Worm (Caenorhabditis elegans) whole organism, young adult: ENCODE measurements around the gene R12B2.6.
A peak's percentile ranks its signal among the peaks of the same experiment; 100 is the strongest.

Experiments
- B0336.3 ChIP-seq: fragments of 200-800 bp; sonication (Bioruptor generic); IDR thresholded peaks from 2 replicates; pipeline ENCODE4 v1.3.6; 2022; ENCODE audit warnings: missing genetic modification characterization, missing compliant biosample characterization
- F10E7.11 ChIP-seq: sonication (generic microtip); optimal IDR thresholded peaks from 2 replicates; lab custom pipeline; 2017; ENCODE audit warnings: mild to moderate bottlenecking, missing genetic modification characterization, moderate library complexity, missing compliant biosample characterization
- F37B4.10 ChIP-seq: fragments of 200-800 bp; sonication (Bioruptor generic); IDR thresholded peaks from 2 replicates; pipeline ENCODE4 v1.3.6; 2022; ENCODE audit warnings: missing genetic modification characterization, missing compliant biosample characterization
- F49E8.2 ChIP-seq: sonication (generic microtip); optimal IDR thresholded peaks from 3 replicates; lab custom pipeline; 2017; ENCODE audit warnings: missing genetic modification characterization, mild to moderate bottlenecking, missing compliant biosample characterization, antibody characterized with exemption, moderate library complexity; ENCODE audit not compliant: insufficient read depth
- F52B5.7 ChIP-seq: sonication (generic microtip); optimal IDR thresholded peaks from 2 replicates; lab custom pipeline; 2016; ENCODE audit warnings: mild to moderate bottlenecking, missing genetic modification characterization, missing compliant biosample characterization
- F57A8.1 ChIP-seq: fragments of 200-800 bp; sonication (Bioruptor generic); optimal IDR thresholded peaks from 2 replicates; lab custom pipeline; 2018; ENCODE audit warnings: mild to moderate bottlenecking, missing genetic modification characterization, moderate library complexity, missing compliant biosample characterization
- K11D2.4 ChIP-seq: fragments of 200-800 bp; sonication (Bioruptor generic); IDR thresholded peaks from 2 replicates; pipeline ENCODE4 v1.3.6; 2022; ENCODE audit warnings: missing genetic modification reagents, missing genetic modification characterization, missing compliant biosample characterization
- K12H6.12 ChIP-seq: fragments of 200-800 bp; sonication (Bioruptor generic); optimal IDR thresholded peaks from 2 replicates; lab custom pipeline; 2018; ENCODE audit warnings: mild to moderate bottlenecking, missing genetic modification characterization, missing compliant biosample characterization
- T07F8.4 ChIP-seq: sonication (generic microtip); optimal IDR thresholded peaks from 2 replicates; lab custom pipeline; 2016; ENCODE audit warnings: mild to moderate bottlenecking, missing genetic modification characterization, moderate library complexity, missing compliant biosample characterization
- T26A5.8 ChIP-seq: sonication (generic microtip); optimal IDR thresholded peaks from 2 replicates; lab custom pipeline; 2016; ENCODE audit warnings: missing genetic modification characterization, missing compliant biosample characterization
- Y56A3A.18 ChIP-seq: fragments of 200-800 bp; sonication (Bioruptor generic); IDR thresholded peaks from 2 replicates; pipeline ENCODE4 v1.3.6; 2022; ENCODE audit warnings: missing genetic modification reagents, missing genetic modification characterization, missing compliant biosample characterization
- aptf-3 ChIP-seq: fragments of 200-800 bp; sonication (Bioruptor generic); IDR thresholded peaks from 2 replicates; pipeline ENCODE4 v1.3.6; 2022; ENCODE audit warnings: missing genetic modification characterization, missing compliant biosample characterization
- athp-1 ChIP-seq: sonication (generic microtip); optimal IDR thresholded peaks from 2 replicates; lab custom pipeline; 2017; ENCODE audit warnings: mild to moderate bottlenecking, missing genetic modification characterization, missing compliant biosample characterization
- attf-3 ChIP-seq: fragments of 200-800 bp; sonication (Bioruptor generic); conservative IDR thresholded peaks from 2 replicates; pipeline ENCODE4 v1.3.6; 2022; ENCODE audit warnings: missing genetic modification reagents, missing genetic modification characterization, missing compliant biosample characterization
- attf-5 ChIP-seq: fragments of 200-800 bp; sonication (Bioruptor generic); optimal IDR thresholded peaks from 2 replicates; lab custom pipeline; 2018; ENCODE audit warnings: mild to moderate bottlenecking, missing genetic modification characterization, missing compliant biosample characterization
- attf-6 ChIP-seq: fragments of 200-800 bp; sonication (Bioruptor generic); IDR thresholded peaks from 2 replicates; pipeline ENCODE4 v1.3.6; 2022; ENCODE audit warnings: missing genetic modification reagents, missing genetic modification characterization, missing compliant biosample characterization
- cebp-1 ChIP-seq, 2 experiments: fragments of 200-800 bp in 1 of 2; sonication (Bioruptor generic) in 1 of 2; sonication (generic microtip) in 1 of 2; IDR thresholded peaks in 1 of 2; optimal IDR thresholded peaks in 1 of 2; 2 replicates each; pipeline versions ENCODE4 v1.3.6 to Lab custom; 2017 to 2022; ENCODE audit warnings: missing compliant biosample characterization in 2 of 2, missing genetic modification characterization in 2 of 2, mild to moderate bottlenecking in 1 of 2, missing genetic modification reagents in 1 of 2, moderate library complexity in 1 of 2
- ceh-27 ChIP-seq: fragments of 200-800 bp; sonication (Bioruptor generic); optimal IDR thresholded peaks from 2 replicates; lab custom pipeline; 2018; ENCODE audit warnings: mild to moderate bottlenecking, missing genetic modification characterization, moderate library complexity, missing compliant biosample characterization
- die-1 ChIP-seq: sonication (generic microtip); optimal IDR thresholded peaks from 2 replicates; lab custom pipeline; 2016; ENCODE audit warnings: missing genotype, mild to moderate bottlenecking, missing genetic modification characterization, missing compliant biosample characterization
- dox-1 ChIP-seq: fragments of 200-800 bp; sonication (Bioruptor generic); IDR thresholded peaks from 2 replicates; pipeline ENCODE4 v1.3.6; 2022; ENCODE audit warnings: missing genetic modification reagents, missing genetic modification characterization, missing compliant biosample characterization
- efl-1 ChIP-seq: fragments of 150-350 bp; optimal IDR thresholded peaks from 2 replicates; lab custom pipeline; 2014; ENCODE audit warnings: missing biosample characterization, missing genetic modification reagents, missing genetic modification characterization
- egl-18 ChIP-seq: fragments of 200-800 bp; sonication (Bioruptor generic); IDR thresholded peaks from 2 replicates; pipeline ENCODE4 v1.3.6; 2022; ENCODE audit warnings: missing genetic modification reagents, missing genetic modification characterization, missing compliant biosample characterization
- ets-4 ChIP-seq: fragments of 200-800 bp; sonication (Bioruptor generic); optimal IDR thresholded peaks from 2 replicates; lab custom pipeline; 2018; ENCODE audit warnings: mild to moderate bottlenecking, missing genetic modification characterization, missing compliant biosample characterization
- fkh-3 ChIP-seq: sonication (generic microtip); optimal IDR thresholded peaks from 2 replicates; lab custom pipeline; 2016; ENCODE audit warnings: mild to moderate bottlenecking, missing genetic modification characterization, missing compliant biosample characterization
- hrde-1 ChIP-seq: sonication (generic microtip); optimal IDR thresholded peaks from 2 replicates; lab custom pipeline; 2016; ENCODE audit warnings: missing genetic modification characterization, mild to moderate bottlenecking, missing compliant biosample characterization, moderate library complexity, missing genotype, missing genetic modification reagents, borderline replicate concordance
- let-526 ChIP-seq: fragments of 200-800 bp; sonication (Bioruptor generic); IDR thresholded peaks from 2 replicates; pipeline ENCODE4 v1.3.6; 2022; ENCODE audit warnings: missing genetic modification reagents, missing genetic modification characterization, missing compliant biosample characterization
- lin-35 ChIP-seq, 3 experiments: fragments of 150-350 bp in 2 of 3; sonication (generic microtip) in 1 of 3; optimal IDR thresholded peaks; 2 replicates each; lab custom pipeline; 2014 to 2018; ENCODE audit warnings: missing biosample characterization in 3 of 3, missing genetic modification characterization in 3 of 3, missing genetic modification reagents in 3 of 3
- lin-40 ChIP-seq: sonication (generic microtip); optimal IDR thresholded peaks from 2 replicates; lab custom pipeline; 2016; ENCODE audit warnings: missing genetic modification characterization, mild to moderate bottlenecking, missing compliant biosample characterization, missing genotype, missing genetic modification reagents
- lin-54 ChIP-seq: fragments of 200-800 bp; sonication (Bioruptor generic); optimal IDR thresholded peaks from 2 replicates; lab custom pipeline; 2018; ENCODE audit warnings: mild to moderate bottlenecking, missing genetic modification characterization, missing compliant biosample characterization
- lir-1 ChIP-seq: fragments of 200-800 bp; sonication (Bioruptor generic); conservative IDR thresholded peaks from 2 replicates; pipeline ENCODE4 v1.3.6; 2022; ENCODE audit warnings: missing genetic modification reagents, missing genetic modification characterization, missing compliant biosample characterization
- lsl-1 ChIP-seq: fragments of 200-800 bp; sonication (Bioruptor generic); optimal IDR thresholded peaks from 2 replicates; lab custom pipeline; 2018; ENCODE audit warnings: mild to moderate bottlenecking, missing genetic modification characterization, moderate library complexity, missing compliant biosample characterization
- madf-8 ChIP-seq: fragments of 200-800 bp; sonication (Bioruptor generic); conservative IDR thresholded peaks from 2 replicates; pipeline ENCODE4 v1.3.6; 2022; ENCODE audit warnings: missing genetic modification reagents, missing genetic modification characterization, missing compliant biosample characterization
- nhr-90 ChIP-seq: sonication (generic microtip); optimal IDR thresholded peaks from 2 replicates; lab custom pipeline; 2016; ENCODE audit warnings: missing genotype, mild to moderate bottlenecking, missing genetic modification characterization, missing compliant biosample characterization
- rcor-1 ChIP-seq: fragments of 200-800 bp; sonication (Bioruptor generic); IDR thresholded peaks from 2 replicates; pipeline ENCODE4 v1.3.6; 2022; ENCODE audit warnings: missing genetic modification reagents, missing genetic modification characterization, missing compliant biosample characterization
- repo-1 ChIP-seq: sonication (generic microtip); optimal IDR thresholded peaks from 2 replicates; lab custom pipeline; 2017; ENCODE audit warnings: mild to moderate bottlenecking, missing genetic modification characterization, missing compliant biosample characterization
- sdz-38 ChIP-seq: sonication (generic microtip); optimal IDR thresholded peaks from 2 replicates; lab custom pipeline; 2016; ENCODE audit warnings: missing genotype, missing genetic modification characterization, missing compliant biosample characterization
- snpc-1.1 ChIP-seq: sonication (generic microtip); optimal IDR thresholded peaks from 2 replicates; lab custom pipeline; 2017; ENCODE audit warnings: missing genetic modification characterization, mild to moderate bottlenecking, missing compliant biosample characterization, antibody characterized with exemption, moderate library complexity, missing genotype, missing genetic modification reagents; ENCODE audit not compliant: insufficient read depth
- snpc-1.3 ChIP-seq: sonication (generic microtip); optimal IDR thresholded peaks from 2 replicates; lab custom pipeline; 2017; ENCODE audit warnings: missing genetic modification characterization, mild to moderate bottlenecking, missing compliant biosample characterization, antibody characterized with exemption, moderate library complexity, missing genotype, missing genetic modification reagents; ENCODE audit not compliant: insufficient read depth
- snpc-4 ChIP-seq, 5 experiments: fragments of 150-350 bp in 1 of 5; sonication (generic microtip) in 4 of 5; optimal IDR thresholded peaks; 2 replicates each; lab custom pipeline; 2014 to 2018; ENCODE audit warnings: missing genetic modification characterization in 5 of 5, missing biosample characterization in 3 of 5, antibody characterized with exemption in 2 of 5, mild to moderate bottlenecking in 2 of 5, missing compliant biosample characterization in 2 of 5, missing genotype in 2 of 5, moderate library complexity in 2 of 5, missing genetic modification reagents in 1 of 5
- somi-1 ChIP-seq: fragments of 200-800 bp; sonication (Bioruptor generic); optimal IDR thresholded peaks from 2 replicates; lab custom pipeline; 2018; ENCODE audit warnings: mild to moderate bottlenecking, missing genetic modification characterization, missing compliant biosample characterization
- tbx-9 ChIP-seq: sonication (generic microtip); optimal IDR thresholded peaks from 2 replicates; lab custom pipeline; 2016; ENCODE audit warnings: borderline replicate concordance, missing genetic modification characterization, inconsistent platforms, missing compliant biosample characterization
- xnd-1 ChIP-seq: sonication (generic microtip); optimal IDR thresholded peaks from 2 replicates; lab custom pipeline; 2016; ENCODE audit warnings: missing genotype, missing genetic modification reagents, missing genetic modification characterization, missing compliant biosample characterization
- ztf-22 ChIP-seq: fragments of 200-800 bp; sonication (Bioruptor generic); optimal IDR thresholded peaks from 2 replicates; lab custom pipeline; 2018; ENCODE audit warnings: mild to moderate bottlenecking, missing genetic modification characterization, moderate library complexity, missing compliant biosample characterization
- ztf-28 ChIP-seq: fragments of 200-800 bp; sonication (Bioruptor generic); IDR thresholded peaks from 2 replicates; pipeline ENCODE4 v1.3.6; 2022; ENCODE audit warnings: missing genetic modification reagents, missing genetic modification characterization, missing compliant biosample characterization

Gene R12B2.6

ce11 chrIII:5853240-5853639, 19.3 kb upstream of the R12B2.6 start, which contains the start of gene ddx-23 (continued):
- TF ChIP-seq efl-1 (GFP tag; lab: Kevin White, UChicago) (peak; percentile 12), lsl-1 (peak; percentile 37), ztf-28 (no peak), attf-5 (GFP tag; lab: Kevin White, UChicago) (peak; percentile 9), K11D2.4 (GFP tag; lab: Robert Waterston, UW) (no peak), hrde-1 (peak; percentile 6), xnd-1 (tag; lab: Kevin White, UChicago) (peak; percentile 38), snpc-4 (GFP tag; optimal IDR thresholded peaks at IDR 0.05; lab: Kevin White, UChicago) (no peak), snpc-4 (tag; optimal IDR thresholded peaks at IDR 0.05; lab: Kevin White, UChicago) (peak in 2 of 4 experiments; percentile 40 to 45), snpc-1.3 (tag; lab: Kevin White, UChicago) (no peak), tbx-9 (tag; lab: Kevin White, UChicago) (no peak), lin-40 (tag; lab: Kevin White, UChicago) (peak; percentile 9), lin-35 (GFP tag; optimal IDR thresholded peaks at IDR 0.05; lab: Kevin White, UChicago) (peak in 1 of 3 experiments; percentile 61), B0336.3 (peak; percentile 40; the same call in 1 of the 2 replicates), F52B5.7 (tag; lab: Kevin White, UChicago) (peak; percentile 57), F37B4.10 (GFP tag; lab: Robert Waterston, UW) (no peak), madf-8 (GFP tag; lab: Robert Waterston, UW) (no peak), Y56A3A.18 (GFP tag; lab: Robert Waterston, UW) (0 out of 2 replicates have a peak, but pooled peaks have one; percentile 65), sdz-38 (tag; lab: Kevin White, UChicago) (no peak), ceh-27 (GFP tag; lab: Kevin White, UChicago) (no peak), athp-1 (tag; lab: Kevin White, UChicago) (peak; percentile 19), F10E7.11 (tag; lab: Kevin White, UChicago) (peak; percentile 58), nhr-90 (tag; lab: Kevin White, UChicago) (peak; percentile 27), ets-4 (GFP tag; lab: Kevin White, UChicago) (no peak)

ce11 chrIII:5846412-5846811, 12.5 kb upstream of the R12B2.6 start:
- TF ChIP-seq let-526 (no peak), attf-5 (GFP tag; lab: Kevin White, UChicago) (no peak), attf-3 (GFP tag; lab: Robert Waterston, UW) (no peak), lin-54 (no peak)

ce11 chrIII:5845483-5845882, 11.5 kb upstream of the R12B2.6 start:
- TF ChIP-seq egl-18 (no peak), T07F8.4 (tag; lab: Kevin White, UChicago) (no peak), attf-6 (GFP tag; lab: Robert Waterston, UW) (no peak), K12H6.12 (tag; lab: Kevin White, UChicago) (peak; percentile 67), lin-35 (GFP tag; optimal IDR thresholded peaks at IDR 0.05; lab: Kevin White, UChicago) (peak in 1 of 3 experiments; percentile 63), die-1 (tag; lab: Kevin White, UChicago) (no peak), ztf-22 (no peak), snpc-4 (GFP tag; optimal IDR thresholded peaks at IDR 0.05; lab: Kevin White, UChicago) (no peak), snpc-4 (tag; optimal IDR thresholded peaks at IDR 0.05; lab: Kevin White, UChicago) (peak in 1 of 4 experiments; percentile 16), B0336.3 (no peak), lir-1 (GFP tag; lab: Robert Waterston, UW) (no peak), dox-1 (no peak), aptf-3 (GFP tag; lab: Robert Waterston, UW) (no peak), snpc-1.1 (tag; lab: Kevin White, UChicago) (no peak), T26A5.8 (no peak), somi-1 (peak; percentile 19), repo-1 (no peak), F49E8.2 (no peak), rcor-1 (GFP tag; lab: Robert Waterston, UW) (no peak), F57A8.1 (GFP tag; lab: Kevin White, UChicago) (no peak), fkh-3 (tag; lab: Kevin White, UChicago) (no peak), cebp-1 (GFP tag; IDR thresholded peaks at IDR 0.05; lab: Robert Waterston, UW) (no peak), cebp-1 (tag; optimal IDR thresholded peaks at IDR 0.05; lab: Kevin White, UChicago) (peak; percentile 59)
